Fruit fly (Drosophila melanogaster): ENCODE results near the gene CG43317.

CG43317 gene

dm6 chr3R:15827559-15827958, 6.7 kb downstream of the CG43317 start (continued):
- TF ChIP-seq Dbx (GFP tag; IDR thresholded peaks at IDR 0.05): no peak
- peak; percentile 13 for TF ChIP-seq CG9817 (tag; optimal IDR thresholded peaks at IDR 0.05)
- peak; percentile 18; the same call in 1 of the 3 replicates for TF ChIP-seq CG7357 (GFP tag; IDR thresholded peaks at IDR 0.05)
- no peak for TF ChIP-seq Opbp (GFP tag; IDR thresholded peaks at IDR 0.05; ENCODE audit: partially characterized antibody)
- peak; percentile 4 for TF ChIP-seq CG12391 (tag; optimal IDR thresholded peaks at IDR 0.05)
- peak; percentile 38 for TF ChIP-seq CG15269 (tag; optimal IDR thresholded peaks at IDR 0.05)
- no peak for TF ChIP-seq YL-1 (GFP tag; optimal IDR thresholded peaks at IDR 0.05)
- peak; percentile 34 for TF ChIP-seq Oli (tag; optimal IDR thresholded peaks at IDR 0.05)
- no peak for TF ChIP-seq CG2875 (GFP tag; optimal IDR thresholded peaks at IDR 0.05)
- peak; percentile 55 for TF ChIP-seq CG13424 (tag; optimal IDR thresholded peaks at IDR 0.05)
- peak; percentile 36; the same call in 1 of the 2 replicates for TF ChIP-seq Ptx1 (GFP tag; IDR thresholded peaks at IDR 0.05)
- TF ChIP-seq bab2 (GFP tag; optimal IDR thresholded peaks at IDR 0.05): peak; percentile 19
- no peak for TF ChIP-seq CG7271 (tag; optimal IDR thresholded peaks at IDR 0.05)
- TF ChIP-seq Xbp1 (GFP tag; optimal IDR thresholded peaks at IDR 0.05): peak; percentile 19
- no peak for TF ChIP-seq eyg (GFP tag; optimal IDR thresholded peaks at IDR 0.05)
- TF ChIP-seq D19A (tag; optimal IDR thresholded peaks at IDR 0.05): no peak
- TF ChIP-seq CG1647 (GFP tag; optimal IDR thresholded peaks at IDR 0.05): no peak
- peak; percentile 30 for TF ChIP-seq lmd (GFP tag; IDR thresholded peaks at IDR 0.05)
- no peak for TF ChIP-seq bbx (GFP tag; IDR thresholded peaks at IDR 0.05; ENCODE audit: partially characterized antibody)
- TF ChIP-seq CG2712 (tag; optimal IDR thresholded peaks at IDR 0.05): peak; percentile 50

dm6 chr3R:15825521-15825920, 8.7 kb downstream of the CG43317 start, which contains the start of gene CG4576:
Gene CG4576, plus strand, starts transcription at chr3R:15825747.
- peak; percentile 66 for TF ChIP-seq nom (GFP tag; optimal IDR thresholded peaks at IDR 0.05)
- 0 out of 3 replicates have a peak, but pooled peaks have one; percentile 58 for TF ChIP-seq CG11456 (GFP tag; IDR thresholded peaks at IDR 0.05)
- peak; percentile 12 for TF ChIP-seq Jarid2 (GFP tag; optimal IDR thresholded peaks at IDR 0.05)
- 0 out of 2 replicates have a peak, but pooled peaks have one; percentile 22 for TF ChIP-seq ara (GFP tag; IDR thresholded peaks at IDR 0.05)
- peak; percentile 68 for TF ChIP-seq sr (GFP tag; IDR thresholded peaks at IDR 0.05)
- TF ChIP-seq CG7786 (GFP tag; optimal IDR thresholded peaks at IDR 0.05): no peak
- no peak for TF ChIP-seq Stat92E (GFP tag; optimal IDR thresholded peaks at IDR 0.05)
- TF ChIP-seq CG17912 (GFP tag; optimal IDR thresholded peaks at IDR 0.05): no peak
- peak; percentile 97 for TF ChIP-seq CG5180 (GFP tag; optimal IDR thresholded peaks at IDR 0.05)
- TF ChIP-seq stc (GFP tag; IDR thresholded peaks at IDR 0.05): 0 out of 2 replicates have a peak, but pooled peaks have one; percentile 23
- peak; percentile 35 for TF ChIP-seq sens (GFP tag)
- 0 out of 4 replicates have a peak, but pooled peaks have one; percentile 7 for TF ChIP-seq chinmo (GFP tag; IDR thresholded peaks at IDR 0.05; ENCODE audit: partially characterized antibody)
- TF ChIP-seq chm (GFP tag; IDR thresholded peaks at IDR 0.05): 0 out of 2 replicates have a peak, but pooled peaks have one; percentile 35
- TF ChIP-seq ATbp (GFP tag; optimal IDR thresholded peaks at IDR 0.05): no peak

DNA sequence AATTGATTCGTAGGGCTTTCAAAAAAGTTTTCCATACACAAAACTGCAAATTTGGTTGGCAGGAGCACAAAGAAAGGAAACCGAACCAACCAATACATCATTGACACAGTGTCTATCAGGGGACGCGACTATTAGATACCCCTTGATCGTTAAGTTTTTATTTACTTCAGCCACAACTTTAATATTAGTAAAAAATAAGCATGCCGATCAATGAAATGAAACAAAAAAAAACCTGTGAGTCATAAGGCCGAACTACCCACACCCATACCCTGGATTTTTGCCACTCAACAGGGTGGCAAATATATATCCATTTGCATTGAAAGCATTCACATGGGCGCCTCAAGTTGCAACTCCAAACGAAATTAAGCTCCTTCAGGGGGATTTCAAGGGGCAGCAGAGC, 17.9 kb downstream of the CG43317 start:
- TF ChIP-seq prd (optimal IDR thresholded peaks at IDR 0.05): no peak
- peak; percentile 76; the same call in 2 of the 3 replicates for TF ChIP-seq prd (GFP tag; IDR thresholded peaks at IDR 0.05)
- no peak for TF ChIP-seq Asciz (GFP tag; optimal IDR thresholded peaks at IDR 0.05)
- no peak for TF ChIP-seq Sin3A (optimal IDR thresholded peaks at IDR 0.05)
- no peak; the same call in 2 of the 3 replicates for TF ChIP-seq Mrtf (GFP tag; IDR thresholded peaks at IDR 0.05)
- TF ChIP-seq Bteb2 (GFP tag; optimal IDR thresholded peaks at IDR 0.05): no peak
- TF ChIP-seq ase (GFP tag; IDR thresholded peaks at IDR 0.05): no peak
- TF ChIP-seq ara (GFP tag; IDR thresholded peaks at IDR 0.05): peak; percentile 56
- TF ChIP-seq kni (GFP tag; optimal IDR thresholded peaks at IDR 0.05): no peak
- no peak for TF ChIP-seq CG15479 (GFP tag; optimal IDR thresholded peaks at IDR 0.05)
- TF ChIP-seq Rx (GFP tag; IDR thresholded peaks at IDR 0.05): peak; percentile 47; the same call in 1 of the 2 replicates
- TF ChIP-seq Mad (GFP tag; optimal IDR thresholded peaks at IDR 0.05): no peak
- no peak for TF ChIP-seq CG7839 (tag; optimal IDR thresholded peaks at IDR 0.05)
- TF ChIP-seq ftz-f1 (GFP tag; optimal IDR thresholded peaks at IDR 0.05): no peak
- no peak for TF ChIP-seq CG9727 (GFP tag; optimal IDR thresholded peaks at IDR 0.05)
- peak; percentile 46; the same call in 1 of the 2 replicates for TF ChIP-seq Drgx (GFP tag; IDR thresholded peaks at IDR 0.05)

Measured in whole organism, embryonic.